Fruit fly (Drosophila melanogaster) whole organism, embryonic: ENCODE data around the gene CG7333.

ENCODE experiments used
- Antp ChIP-seq: fragments of 200-800 bp; sonication (Bioruptor generic); optimal IDR thresholded peaks from 3 replicates; lab custom pipeline; 2016; ENCODE audit warnings: missing biosample characterization, missing genetic modification characterization
- Blimp-1 ChIP-seq: fragments of 200-800 bp; sonication (Bioruptor generic); optimal IDR thresholded peaks from 3 replicates; lab custom pipeline; 2018; ENCODE audit warnings: missing biosample characterization, missing genetic modification characterization, mild to moderate bottlenecking, moderate library complexity, missing genetic modification reagents
- CG10654 ChIP-seq: fragments of 200-800 bp; sonication (Bioruptor generic); optimal IDR thresholded peaks from 2 replicates; lab custom pipeline; 2016; ENCODE audit warnings: missing biosample characterization, missing genetic modification characterization
- CG11093 ChIP-seq: fragments of 200-800 bp; sonication (Bioruptor generic); IDR thresholded peaks from 3 replicates; pipeline ENCODE4 v1.3.6; 2022; ENCODE audit warnings: missing biosample characterization, missing genetic modification characterization
- CG11398 ChIP-seq: fragments of 200-800 bp; sonication (Bioruptor generic); optimal IDR thresholded peaks from 2 replicates; lab custom pipeline; 2016; ENCODE audit warnings: missing biosample characterization, missing genetic modification characterization
- CG12236 ChIP-seq: fragments of 200-800 bp; sonication (Bioruptor generic); optimal IDR thresholded peaks from 2 replicates; lab custom pipeline; 2016; ENCODE audit warnings: missing biosample characterization, missing genetic modification characterization
- CG12769 ChIP-seq: fragments of 200-800 bp; sonication (Bioruptor generic); optimal IDR thresholded peaks from 2 replicates; lab custom pipeline; 2019; ENCODE audit warnings: missing biosample characterization, mild to moderate bottlenecking, missing genetic modification characterization, moderate library complexity
- CG13296 ChIP-seq: fragments of 200-800 bp; sonication (Bioruptor generic); optimal IDR thresholded peaks from 3 replicates; lab custom pipeline; 2018; ENCODE audit warnings: missing biosample characterization, mild to moderate bottlenecking, missing genetic modification characterization
- CG15011 ChIP-seq: fragments of 200-800 bp; sonication (Bioruptor generic); optimal IDR thresholded peaks from 3 replicates; lab custom pipeline; 2018; ENCODE audit warnings: missing biosample characterization, mild to moderate bottlenecking, missing genetic modification characterization
- CG16779 ChIP-seq: fragments of 200-800 bp; sonication (Bioruptor generic); IDR thresholded peaks from 2 replicates; pipeline ENCODE4 v1.3.6; 2022; ENCODE audit warnings: missing biosample characterization, missing genetic modification characterization
- CG2129 ChIP-seq: fragments of 200-800 bp; sonication (Bioruptor generic); IDR thresholded peaks from 2 replicates; pipeline ENCODE4 v1.3.6; 2022; ENCODE audit warnings: missing biosample characterization, missing genetic modification characterization; ENCODE audit not compliant: partially characterized antibody
- CG2875 ChIP-seq: fragments of 200-800 bp; sonication (Bioruptor generic); optimal IDR thresholded peaks from 2 replicates; lab custom pipeline; 2017; ENCODE audit warnings: missing biosample characterization, mild to moderate bottlenecking, missing genetic modification characterization, missing genetic modification reagents
- CG3065 ChIP-seq: fragments of 200-800 bp; sonication (Bioruptor generic); optimal IDR thresholded peaks from 2 replicates; lab custom pipeline; 2016; ENCODE audit warnings: missing biosample characterization, missing genetic modification characterization
- CG31441 ChIP-seq: fragments of 200-800 bp; sonication (Bioruptor generic); IDR thresholded peaks from 2 replicates; pipeline ENCODE4 v1.3.6; 2022; ENCODE audit warnings: missing biosample characterization, missing genetic modification characterization
- CG3726 ChIP-seq: fragments of 200-800 bp; sonication (Bioruptor generic); IDR thresholded peaks from 3 replicates; pipeline ENCODE4, ENCODE4 v1.3.6; 2022; ENCODE audit warnings: missing biosample characterization, missing genetic modification characterization
- CG6765 ChIP-seq: fragments of 200-800 bp; sonication (Bioruptor generic); optimal IDR thresholded peaks from 3 replicates; lab custom pipeline; 2017; ENCODE audit warnings: missing biosample characterization, mild to moderate bottlenecking, missing genetic modification characterization
- CG7372 ChIP-seq: fragments of 200-800 bp; sonication (Bioruptor generic); IDR thresholded peaks from 2 replicates; pipeline ENCODE4 v1.3.6; 2022; ENCODE audit warnings: missing biosample characterization, missing genetic modification characterization
- CG7556 ChIP-seq: fragments of 200-800 bp; sonication (Bioruptor generic); optimal IDR thresholded peaks from 2 replicates; lab custom pipeline; 2017; ENCODE audit warnings: missing biosample characterization, mild to moderate bottlenecking, missing genetic modification characterization
- Chrac-16 ChIP-seq: fragments of 200-800 bp; sonication (Bioruptor generic); optimal IDR thresholded peaks from 3 replicates; lab custom pipeline; 2016; ENCODE audit warnings: missing biosample characterization, missing genetic modification characterization
- CrebB ChIP-seq: fragments of 200-800 bp; sonication (Bioruptor generic); optimal IDR thresholded peaks from 3 replicates; lab custom pipeline; 2018; ENCODE audit warnings: missing biosample characterization, mild to moderate bottlenecking, missing genetic modification characterization
- Deaf1 ChIP-seq: fragments of 200-800 bp; optimal IDR thresholded peaks from 3 replicates; lab custom pipeline; 2019; ENCODE audit warnings: missing biosample characterization, mild to moderate bottlenecking, missing genetic modification characterization, moderate library complexity
- Dfd ChIP-seq, 2 experiments: fragments of >200 bp; optimal IDR thresholded peaks; 2 replicates each; lab custom pipeline; 2017; ENCODE audit warnings: missing biosample characterization in 2 of 2, missing genetic modification characterization in 2 of 2
- H15 ChIP-seq: fragments of 200-800 bp; sonication (Bioruptor generic); IDR thresholded peaks from 3 replicates; pipeline ENCODE4 v1.3.6; 2022; ENCODE audit warnings: missing biosample characterization, missing genetic modification characterization
- Hr39 ChIP-seq: fragments of >200 bp; optimal IDR thresholded peaks from 2 replicates; lab custom pipeline; 2017
- NFAT ChIP-seq: fragments of 200-800 bp; sonication (Bioruptor generic); IDR thresholded peaks from 2 replicates; pipeline ENCODE4 v1.3.6; 2022; ENCODE audit warnings: missing biosample characterization, missing genetic modification characterization
- Oli ChIP-seq: fragments of 200-800 bp; sonication (Bioruptor generic); optimal IDR thresholded peaks from 2 replicates; lab custom pipeline; 2018; ENCODE audit warnings: missing biosample characterization, mild to moderate bottlenecking, missing genetic modification characterization, moderate library complexity
- Optix ChIP-seq: fragments of 200-800 bp; sonication (Bioruptor generic); IDR thresholded peaks from 3 replicates; pipeline ENCODE4 v1.3.6; 2022; ENCODE audit warnings: missing biosample characterization, missing genetic modification characterization
- Ravus ChIP-seq: fragments of 200-800 bp; sonication (Bioruptor generic); IDR thresholded peaks from 2 replicates; pipeline ENCODE4 v1.3.6; 2022; ENCODE audit warnings: missing biosample characterization, missing genetic modification characterization
- Sox100B ChIP-seq: fragments of 200-800 bp; sonication (Bioruptor generic); optimal IDR thresholded peaks from 3 replicates; lab custom pipeline; 2018; ENCODE audit warnings: missing biosample characterization, mild to moderate bottlenecking, missing genetic modification characterization
- Xbp1 ChIP-seq: fragments of 200-800 bp; sonication (Bioruptor generic); optimal IDR thresholded peaks from 3 replicates; lab custom pipeline; 2016; ENCODE audit warnings: missing biosample characterization, mild to moderate bottlenecking, missing genetic modification characterization
- ab ChIP-seq: fragments of 200-800 bp; sonication (Bioruptor generic); optimal IDR thresholded peaks from 2 replicates; lab custom pipeline; 2016; ENCODE audit warnings: missing biosample characterization, missing genetic modification characterization
- ase ChIP-seq: fragments of 200-800 bp; sonication (Bioruptor generic); IDR thresholded peaks from 3 replicates; pipeline ENCODE4 v1.3.6; 2022; ENCODE audit warnings: missing biosample characterization, missing genetic modification characterization
- cato ChIP-seq: fragments of 200-800 bp; sonication (Bioruptor generic); optimal IDR thresholded peaks from 2 replicates; lab custom pipeline; 2016; ENCODE audit warnings: missing biosample characterization, missing genetic modification characterization, borderline replicate concordance
- crol ChIP-seq: fragments of 200-800 bp; sonication (Bioruptor generic); IDR thresholded peaks from 2 replicates; pipeline ENCODE4 v1.3.6; 2022; ENCODE audit warnings: missing biosample characterization, missing genetic modification characterization
- emc ChIP-seq: fragments of 200-800 bp; sonication (Bioruptor generic); optimal IDR thresholded peaks from 2 replicates; lab custom pipeline; 2016; ENCODE audit warnings: missing biosample characterization, missing genetic modification characterization
- gfzf ChIP-seq: fragments of 200-800 bp; sonication (Bioruptor generic); optimal IDR thresholded peaks from 2 replicates; lab custom pipeline; 2016; ENCODE audit warnings: missing biosample characterization, mild to moderate bottlenecking, missing genetic modification characterization, moderate library complexity
- grau ChIP-seq: fragments of 200-800 bp; optimal IDR thresholded peaks from 3 replicates; lab custom pipeline; 2019; ENCODE audit warnings: missing biosample characterization, mild to moderate bottlenecking, missing genetic modification characterization, moderate library complexity
- lab ChIP-seq: fragments of 200-800 bp; sonication (Bioruptor generic); optimal IDR thresholded peaks from 3 replicates; lab custom pipeline; 2017; ENCODE audit warnings: missing biosample characterization, missing genetic modification characterization, mild to moderate bottlenecking, moderate library complexity, missing genetic modification reagents
- nau ChIP-seq: fragments of 200-800 bp; sonication (Bioruptor generic); optimal IDR thresholded peaks from 3 replicates; lab custom pipeline; 2017; ENCODE audit warnings: missing biosample characterization, mild to moderate bottlenecking, missing genetic modification characterization, missing genetic modification reagents
- nerfin-1 ChIP-seq: fragments of 200-800 bp; sonication (Bioruptor generic); optimal IDR thresholded peaks from 3 replicates; lab custom pipeline; 2019; ENCODE audit warnings: missing biosample characterization, mild to moderate bottlenecking, missing genetic modification characterization, moderate library complexity
- nom ChIP-seq: fragments of 200-800 bp; sonication (Bioruptor generic); optimal IDR thresholded peaks from 2 replicates; lab custom pipeline; 2017; ENCODE audit warnings: missing biosample characterization, missing genetic modification characterization, mild to moderate bottlenecking, moderate library complexity, missing genetic modification reagents
- ro ChIP-seq: fragments of 200-800 bp; sonication (Bioruptor generic); IDR thresholded peaks from 2 replicates; pipeline ENCODE4 v1.3.6; 2022; ENCODE audit warnings: missing biosample characterization, missing genetic modification characterization
- seq ChIP-seq: fragments of 200-800 bp; sonication (Bioruptor generic); IDR thresholded peaks from 2 replicates; pipeline ENCODE4 v1.3.6; 2022; ENCODE audit warnings: missing biosample characterization, missing genetic modification characterization
- slbo ChIP-seq: fragments of 200-800 bp; sonication (Bioruptor generic); IDR thresholded peaks from 2 replicates; pipeline ENCODE4 v1.3.6; 2022; ENCODE audit warnings: missing biosample characterization, missing genetic modification characterization
- ssp ChIP-seq: fragments of 200-800 bp; sonication (Bioruptor generic); IDR thresholded peaks from 2 replicates; pipeline ENCODE4 v1.3.6; 2022; ENCODE audit warnings: missing biosample characterization, missing genetic modification characterization
- stc ChIP-seq: fragments of 200-800 bp; sonication (Bioruptor generic); IDR thresholded peaks from 2 replicates; pipeline ENCODE4 v1.3.6; 2022; ENCODE audit warnings: missing biosample characterization, missing genetic modification characterization
- wdn ChIP-seq: fragments of 200-800 bp; sonication (Bioruptor generic); IDR thresholded peaks from 2 replicates; pipeline ENCODE4 v1.3.6; 2022; ENCODE audit warnings: missing biosample characterization, missing genetic modification characterization
- yki ChIP-seq: fragments of >200 bp; optimal IDR thresholded peaks from 3 replicates; lab custom pipeline; 2018
- zf30C ChIP-seq: fragments of 200-800 bp; sonication (Bioruptor generic); optimal IDR thresholded peaks from 3 replicates; lab custom pipeline; 2018; ENCODE audit warnings: missing biosample characterization, mild to moderate bottlenecking, missing genetic modification characterization

CG7333 gene

dm6 chr3R:19571195-19571594 is 29.2 kb upstream of the CG7333 start (continued):
- TF ChIP-seq cato (GFP tag; lab: Kevin White, UChicago) (no peak), ase (GFP tag; lab: Robert Waterston, UW) (no peak), Ravus (no peak), slbo (no peak), Antp (GFP tag; lab: Kevin White, UChicago) (no peak), CG7372 (GFP tag; lab: Robert Waterston, UW) (no peak), crol (no peak), CG12769 (peak; percentile 46), NFAT (no peak), Dfd (GFP tag; optimal IDR thresholded peaks at IDR 0.05; lab: Kevin White, UChicago) (no peak), CG13296 (GFP tag; lab: Kevin White, UChicago) (peak; percentile 46), Blimp-1 (GFP tag; lab: Kevin White, UChicago) (no peak), CG3065 (GFP tag; lab: Kevin White, UChicago) (no peak)

- TF ChIP-seq Xbp1 (GFP tag; lab: Kevin White, UChicago) (no peak), CG6765 (GFP tag; lab: Kevin White, UChicago) (no peak), nom (GFP tag; lab: Kevin White, UChicago) (peak; percentile 4)
Measured at dm6 chr3R:19571938-19572337, 28.5 kb upstream of the CG7333 start.

dm6 chr3R:19581829-19582228 is 18.6 kb upstream of the CG7333 start:
- TF ChIP-seq Hr39 (lab: Kevin White, UChicago) = peak; percentile 27
- no peak for TF ChIP-seq Sox100B (GFP tag; lab: Kevin White, UChicago)
- peak; percentile 62 for TF ChIP-seq nom (GFP tag; lab: Kevin White, UChicago)
- no peak for TF ChIP-seq CG16779 (GFP tag; lab: Robert Waterston, UW)
- TF ChIP-seq CG11398 (GFP tag; lab: Kevin White, UChicago) = no peak
- TF ChIP-seq seq = no peak
- TF ChIP-seq lab (GFP tag; lab: Kevin White, UChicago) = no peak
- TF ChIP-seq emc (GFP tag; lab: Kevin White, UChicago) = no peak
- no peak for TF ChIP-seq Chrac-16 (GFP tag; lab: Kevin White, UChicago)
- TF ChIP-seq nau (GFP tag; lab: Kevin White, UChicago) = no peak
- TF ChIP-seq nerfin-1 (tag; lab: Kevin White, UChicago) = no peak
- TF ChIP-seq CG10654 (GFP tag; lab: Kevin White, UChicago) = no peak
- no peak for TF ChIP-seq CG2129 (GFP tag; lab: Robert Waterston, UW)
- TF ChIP-seq Deaf1 (tag; lab: Kevin White, UChicago) = no peak
- TF ChIP-seq ssp (GFP tag; lab: Robert Waterston, UW) = no peak
- TF ChIP-seq CG15011 (GFP tag; lab: Kevin White, UChicago) = no peak
- no peak for TF ChIP-seq yki (lab: Kevin White, UChicago)
- no peak for TF ChIP-seq zf30C (GFP tag; lab: Kevin White, UChicago)
- no peak for TF ChIP-seq CG7556 (GFP tag; lab: Kevin White, UChicago)
- TF ChIP-seq Blimp-1 (GFP tag; lab: Kevin White, UChicago) = peak; percentile 23
- no peak for TF ChIP-seq CG12236
- no peak for TF ChIP-seq CG31441
- no peak for TF ChIP-seq ab
- TF ChIP-seq, all 482 proteins: peak for 3

dm6 chr3R:19583311-19583710 is 17.1 kb upstream of the CG7333 start:
- no peak for TF ChIP-seq H15 (GFP tag; lab: Robert Waterston, UW)
- TF ChIP-seq Optix = no peak
- TF ChIP-seq CrebB (tag; lab: Kevin White, UChicago) = no peak
- TF ChIP-seq gfzf (GFP tag; lab: Kevin White, UChicago) = no peak
- TF ChIP-seq wdn = no peak
- TF ChIP-seq Oli (tag; lab: Kevin White, UChicago) = no peak
- TF ChIP-seq CG3726 (GFP tag; lab: Robert Waterston, UW) = no peak
- TF ChIP-seq CG11093 (GFP tag; lab: Robert Waterston, UW) = no peak
- no peak for TF ChIP-seq ro (GFP tag; lab: Robert Waterston, UW)
- TF ChIP-seq stc (GFP tag; lab: Robert Waterston, UW) = no peak
- no peak for TF ChIP-seq CG2875
- no peak for TF ChIP-seq CG3065 (GFP tag; lab: Kevin White, UChicago)
- 0 out of 2 replicates have a peak, but pooled peaks have one; percentile 30 for TF ChIP-seq CG2129 (GFP tag; lab: Robert Waterston, UW)
- TF ChIP-seq grau (tag; lab: Kevin White, UChicago) = no peak
